Fruit fly (Drosophila melanogaster): ENCODE measurements around the gene tank.

DNA sequence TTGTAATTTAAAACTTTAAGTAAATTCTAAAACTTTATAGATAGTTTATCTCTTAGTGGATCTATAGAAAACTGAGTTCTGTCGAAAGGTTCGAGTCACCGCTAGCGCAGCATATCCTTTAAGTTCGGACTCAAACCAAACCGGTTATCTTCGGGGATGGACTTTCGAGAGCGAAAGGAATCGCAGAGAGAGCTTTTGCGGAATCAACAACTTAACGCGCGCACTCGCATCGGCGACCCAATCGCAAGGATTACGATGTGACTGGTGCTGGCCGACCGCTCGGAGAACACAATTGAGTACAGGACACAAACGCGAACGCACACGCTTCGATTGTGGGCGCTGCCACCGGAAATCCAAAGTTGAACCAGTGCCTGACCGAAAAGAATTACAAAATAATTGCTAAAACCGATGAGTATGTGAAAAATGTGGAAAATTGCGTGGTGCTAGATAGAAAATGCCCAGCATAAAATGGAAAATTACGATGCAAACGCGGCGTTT, 14.9 kb upstream of the tank start, which contains the start of gene smog:
- TF ChIP-seq Dll (optimal IDR thresholded peaks at IDR 0.05) (no peak), psq (optimal IDR thresholded peaks at IDR 0.05) (no peak), usp (GFP tag; optimal IDR thresholded peaks at IDR 0.05) (no peak), EcR (GFP tag; optimal IDR thresholded peaks at IDR 0.05) (no peak), pan (optimal IDR thresholded peaks at IDR 0.05) (no peak)
